Worm (Caenorhabditis elegans): ENCODE measurements around the gene bre-3.
A peak's percentile ranks its signal among the peaks of the same experiment; 100 is the strongest.

Gene bre-3

DNA sequence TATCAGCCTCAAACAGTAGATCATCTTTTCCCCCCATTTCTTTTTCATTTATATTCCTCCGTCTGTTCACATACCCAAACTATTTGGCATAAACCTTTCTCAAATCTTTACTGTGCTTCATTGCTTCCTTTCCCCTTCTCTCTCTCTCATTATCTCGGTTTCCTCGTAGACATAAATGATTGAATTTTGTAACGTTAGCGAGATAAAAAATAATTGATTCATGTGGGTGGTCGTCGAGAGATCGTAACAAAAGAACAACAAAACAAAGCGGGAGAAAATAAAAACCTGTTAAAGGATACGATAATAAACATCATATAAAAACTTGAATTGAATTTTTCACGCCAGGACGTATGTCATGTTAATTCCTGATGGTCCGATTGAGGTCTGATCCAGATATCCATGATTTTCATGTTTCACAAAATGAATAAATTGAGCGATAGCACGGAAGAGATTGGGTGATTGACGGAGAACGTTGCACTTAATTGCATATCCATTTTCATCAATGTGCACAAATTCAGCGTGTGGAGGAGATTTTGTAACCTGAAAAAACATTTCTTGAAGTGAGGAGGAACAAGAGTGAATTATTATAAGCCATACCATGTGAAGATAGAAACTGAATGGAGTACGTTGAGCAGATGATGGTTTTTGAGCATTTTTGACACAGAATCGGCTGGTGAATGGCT lies 22.3 kb downstream of the bre-3 start:
- TF ChIP-seq ceh-28 (tag; optimal IDR thresholded peaks at IDR 0.05) (no peak), nhr-43 (tag; optimal IDR thresholded peaks at IDR 0.05; ENCODE audit: poor library complexity, severe bottlenecking) (no peak), nhr-23 (tag; optimal IDR thresholded peaks at IDR 0.05) (peak; percentile 17), nhr-28 (tag; optimal IDR thresholded peaks at IDR 0.05) (no peak), egl-5 (tag; optimal IDR thresholded peaks at IDR 0.05) (no peak), nhr-67 (tag; optimal IDR thresholded peaks at IDR 0.05) (no peak), hmg-11 (tag; optimal IDR thresholded peaks at IDR 0.05) (no peak), fkh-10 (GFP tag; optimal IDR thresholded peaks at IDR 0.05) (no peak)

DNA sequence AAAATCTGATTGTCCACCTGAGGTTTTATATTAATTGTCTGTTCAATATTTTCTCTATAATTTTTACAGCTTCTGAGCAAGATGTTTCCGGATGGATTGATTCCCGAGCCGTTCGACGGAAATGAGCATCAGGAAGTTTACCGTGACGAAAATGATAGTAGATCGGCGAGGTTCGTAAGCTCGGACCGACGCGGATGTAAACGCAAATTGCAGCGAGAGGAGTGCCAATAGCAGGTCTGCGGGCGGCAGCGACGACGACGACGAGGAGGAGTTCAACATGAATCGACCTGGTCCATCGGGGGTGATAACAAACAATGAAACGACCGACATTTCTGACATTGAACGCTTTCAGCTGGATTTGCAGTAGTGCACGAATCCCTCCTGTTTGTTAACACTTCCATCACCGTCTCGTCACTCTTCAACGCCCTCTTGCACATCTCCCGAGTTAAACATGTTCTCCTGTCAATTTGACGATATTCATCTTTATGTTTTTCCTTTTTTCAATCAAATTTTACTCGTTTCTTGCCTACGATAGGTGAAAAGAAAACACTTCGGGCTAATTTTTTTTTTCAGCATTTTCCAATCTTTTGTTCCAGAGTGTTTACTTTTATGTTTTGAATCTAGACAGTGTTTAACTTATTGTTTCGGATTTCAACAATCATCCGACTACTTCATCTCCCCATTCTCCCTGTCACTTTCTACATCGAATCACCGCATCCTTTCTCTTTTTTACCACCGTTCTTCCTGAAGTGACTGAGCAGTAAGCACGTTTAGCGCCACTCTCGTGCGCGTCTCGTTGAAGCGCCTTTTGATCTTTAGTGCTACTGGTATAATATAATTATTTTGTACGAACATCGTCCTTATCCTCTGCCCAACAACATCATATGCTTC lies 23.1 kb downstream of the bre-3 start:
- TF ChIP-seq R02D3.7 (tag; optimal IDR thresholded peaks at IDR 0.05) = peak; percentile 14
- TF ChIP-seq mml-1 (tag; optimal IDR thresholded peaks at IDR 0.05) = no peak

DNA sequence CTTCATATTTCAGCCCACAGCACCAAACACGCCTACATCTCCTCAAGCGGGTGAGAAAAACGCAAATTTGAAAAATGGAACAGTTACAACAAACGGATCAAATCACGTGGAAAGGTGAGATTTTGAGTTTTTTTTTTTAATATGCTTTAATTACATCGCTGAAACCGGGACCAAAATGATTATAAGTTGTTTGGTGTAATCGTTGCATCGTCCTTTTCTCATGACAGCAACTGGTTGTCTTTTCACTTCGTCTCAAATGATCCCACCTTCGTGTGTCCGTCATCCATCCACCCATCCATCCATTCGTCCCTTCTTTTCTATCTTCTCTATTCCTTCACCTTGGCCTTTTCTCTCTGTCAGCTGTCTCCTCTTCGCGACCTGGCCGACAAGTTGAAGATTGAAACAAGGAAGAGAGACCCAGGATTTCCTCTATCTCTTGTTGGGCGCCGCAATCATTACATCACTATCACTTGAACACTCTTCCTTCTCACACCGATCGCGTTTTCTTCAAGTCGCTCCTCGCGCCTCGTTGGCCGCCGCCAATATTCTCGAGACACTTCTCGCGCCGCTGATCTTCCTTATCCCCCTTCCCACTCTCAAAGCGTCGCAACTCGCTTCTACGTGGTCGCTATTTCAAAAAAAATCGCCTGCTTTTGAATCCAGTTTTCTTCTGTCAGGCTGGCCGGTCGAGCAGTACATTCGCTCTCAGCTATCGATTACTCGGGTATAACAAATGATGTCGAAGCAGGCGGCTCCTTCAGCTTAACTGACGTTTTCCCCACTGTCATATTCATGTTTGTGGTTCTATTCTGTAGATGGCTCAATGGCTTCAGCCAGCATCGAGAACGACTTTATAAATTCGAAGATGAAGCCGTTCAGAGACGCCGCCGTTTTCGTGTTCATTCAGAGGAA lies 27.8 kb downstream of the bre-3 start:
- TF ChIP-seq R02D3.7 (tag; optimal IDR thresholded peaks at IDR 0.05) = no peak
- no peak for TF ChIP-seq pqm-1 (tag; optimal IDR thresholded peaks at IDR 0.05)
- TF ChIP-seq nhr-43 (tag; optimal IDR thresholded peaks at IDR 0.05; ENCODE audit: poor library complexity, severe bottlenecking) = no peak
- TF ChIP-seq lin-39 (tag; optimal IDR thresholded peaks at IDR 0.05) = no peak
- no peak for TF ChIP-seq ceh-28 (tag; optimal IDR thresholded peaks at IDR 0.05)
- no peak for TF ChIP-seq nhr-28 (tag; optimal IDR thresholded peaks at IDR 0.05)
- peak; percentile 21 for TF ChIP-seq snpc-4 (tag; optimal IDR thresholded peaks at IDR 0.05)
- TF ChIP-seq elt-2 (tag; optimal IDR thresholded peaks at IDR 0.05) = no peak
- TF ChIP-seq eor-1 (tag; optimal IDR thresholded peaks at IDR 0.05) = no peak
- TF ChIP-seq elt-1 (tag; optimal IDR thresholded peaks at IDR 0.05) = no peak
- no peak for TF ChIP-seq fos-1 (tag; optimal IDR thresholded peaks at IDR 0.05)
- TF ChIP-seq unc-62 (GFP tag; optimal IDR thresholded peaks at IDR 0.05) = peak; percentile 36
- TF ChIP-seq ceh-16 (tag; optimal IDR thresholded peaks at IDR 0.05) = no peak
- TF ChIP-seq mml-1 (tag; optimal IDR thresholded peaks at IDR 0.05) = no peak
- peak; percentile 10 for TF ChIP-seq lin-15B (tag; optimal IDR thresholded peaks at IDR 0.05)
- no peak for TF ChIP-seq zag-1 (tag; optimal IDR thresholded peaks at IDR 0.05)
- TF ChIP-seq nfya-1 (tag; optimal IDR thresholded peaks at IDR 0.05; ENCODE audit: insufficient read depth) = peak; percentile 34
- no peak for TF ChIP-seq ztf-4 (tag; optimal IDR thresholded peaks at IDR 0.05)
- TF ChIP-seq hmg-11 (tag; optimal IDR thresholded peaks at IDR 0.05) = no peak
- no peak for TF ChIP-seq aly-2 (tag; optimal IDR thresholded peaks at IDR 0.05)
- no peak for TF ChIP-seq nhr-67 (tag; optimal IDR thresholded peaks at IDR 0.05)
- TF ChIP-seq nhr-23 (tag; optimal IDR thresholded peaks at IDR 0.05) = peak; percentile 48
- TF ChIP-seq tbx-2 (tag; optimal IDR thresholded peaks at IDR 0.05) = no peak
- no peak for TF ChIP-seq lsy-12 (tag; optimal IDR thresholded peaks at IDR 0.05)
- no peak for TF ChIP-seq ztf-11 (tag; optimal IDR thresholded peaks at IDR 0.05)
- TF ChIP-seq fkh-2 (tag; optimal IDR thresholded peaks at IDR 0.05) = no peak
- TF ChIP-seq fkh-10 (GFP tag; optimal IDR thresholded peaks at IDR 0.05) = no peak
- TF ChIP-seq elt-3 (tag; optimal IDR thresholded peaks at IDR 0.05) = no peak
- peak; percentile 15 for TF ChIP-seq nhr-25 (tag; optimal IDR thresholded peaks at IDR 0.05)
- no peak for TF ChIP-seq sea-2 (GFP tag; optimal IDR thresholded peaks at IDR 0.05)
- TF ChIP-seq ama-1 (optimal IDR thresholded peaks at IDR 0.05) = peak; percentile 57
- no peak for TF ChIP-seq nhr-76 (tag; optimal IDR thresholded peaks at IDR 0.05)
- TF ChIP-seq egl-5 (tag; optimal IDR thresholded peaks at IDR 0.05) = no peak
- no peak for TF ChIP-seq pha-4 (tag; optimal IDR thresholded peaks at IDR 0.05)
- no peak for TF ChIP-seq nhr-11 (tag; optimal IDR thresholded peaks at IDR 0.05)
- TF ChIP-seq ZK546.5 (tag; optimal IDR thresholded peaks at IDR 0.05) = no peak

All from whole organism, L3 larva.